Worm (Caenorhabditis elegans) whole organism, L2 larva: ENCODE results near the gene C37H5.13.

Source experiments
- C34F6.9 ChIP-seq: fragments of 150-350 bp; optimal IDR thresholded peaks from 2 replicates; lab custom pipeline; 2014; ENCODE audit warnings: missing biosample characterization, missing genetic modification characterization
- F13H6.1 ChIP-seq: sonication (generic microtip); optimal IDR thresholded peaks from 2 replicates; lab custom pipeline; 2016; ENCODE audit warnings: missing genetic modification characterization, missing compliant biosample characterization
- R02D3.7 ChIP-seq: fragments of 150-350 bp; optimal IDR thresholded peaks from 2 replicates; lab custom pipeline; 2014; ENCODE audit warnings: missing biosample characterization, missing genetic modification characterization
- Y55F3AM.14 ChIP-seq: fragments of 200-800 bp; sonication (Bioruptor generic); optimal IDR thresholded peaks from 2 replicates; lab custom pipeline; 2018; ENCODE audit warnings: mild to moderate bottlenecking, missing genetic modification characterization, missing compliant biosample characterization
- ZK546.5 ChIP-seq: sonication (generic microtip); optimal IDR thresholded peaks from 2 replicates; lab custom pipeline; 2017; ENCODE audit warnings: missing biosample characterization, missing genetic modification characterization
- alr-1 ChIP-seq: fragments of 150-350 bp; optimal IDR thresholded peaks from 2 replicates; lab custom pipeline; 2014; ENCODE audit warnings: missing biosample characterization, missing genetic modification characterization
- aly-2 ChIP-seq: fragments of 150-350 bp; optimal IDR thresholded peaks from 2 replicates; lab custom pipeline; 2014; ENCODE audit warnings: missing biosample characterization, missing genetic modification characterization
- ama-1 ChIP-seq: fragments of 150-350 bp; optimal IDR thresholded peaks from 2 replicates; lab custom pipeline; 2018; ENCODE audit warnings: inconsistent platforms
- blmp-1 ChIP-seq: sonication (generic microtip); optimal IDR thresholded peaks from 2 replicates; lab custom pipeline; 2017; ENCODE audit warnings: missing genetic modification characterization, mild to moderate bottlenecking, missing compliant biosample characterization, antibody characterized with exemption, moderate library complexity; ENCODE audit not compliant: insufficient read depth
- ceh-16 ChIP-seq: fragments of 150-350 bp; optimal IDR thresholded peaks from 2 replicates; lab custom pipeline; 2014; ENCODE audit warnings: missing biosample characterization, missing genetic modification characterization
- ceh-82 ChIP-seq: fragments of 150-350 bp; optimal IDR thresholded peaks from 2 replicates; lab custom pipeline; 2014; ENCODE audit warnings: missing biosample characterization, missing genetic modification characterization
- crh-2 ChIP-seq: sonication (generic microtip); optimal IDR thresholded peaks from 2 replicates; lab custom pipeline; 2017; ENCODE audit warnings: missing biosample characterization, missing genetic modification characterization
- dmd-4 ChIP-seq: sonication (generic microtip); optimal IDR thresholded peaks from 2 replicates; lab custom pipeline; 2017; ENCODE audit warnings: missing biosample characterization, missing genetic modification characterization
- egl-27 ChIP-seq: sonication (generic microtip); optimal IDR thresholded peaks from 3 replicates; lab custom pipeline; 2017; ENCODE audit warnings: missing biosample characterization, missing genetic modification reagents, missing genetic modification characterization
- elt-1 ChIP-seq: fragments of 150-350 bp; optimal IDR thresholded peaks from 2 replicates; lab custom pipeline; 2014; ENCODE audit warnings: missing biosample characterization, missing genetic modification characterization
- elt-3 ChIP-seq: sonication (generic microtip); optimal IDR thresholded peaks from 2 replicates; lab custom pipeline; 2017; ENCODE audit warnings: missing biosample characterization, missing genetic modification characterization
- fos-1 ChIP-seq: fragments of 150-350 bp; optimal IDR thresholded peaks from 2 replicates; lab custom pipeline; 2014; ENCODE audit warnings: missing biosample characterization, missing genetic modification characterization
- gmeb-1 ChIP-seq: fragments of 150-350 bp; optimal IDR thresholded peaks from 2 replicates; lab custom pipeline; 2014; ENCODE audit warnings: missing biosample characterization, missing genetic modification characterization
- lin-11 ChIP-seq: fragments of 150-350 bp; sonication (generic microtip); optimal IDR thresholded peaks from 2 replicates; lab custom pipeline; 2014; ENCODE audit warnings: missing biosample characterization, missing genetic modification characterization, inconsistent platforms, mixed read lengths
- lin-13 ChIP-seq: fragments of 150-350 bp; optimal IDR thresholded peaks from 2 replicates; lab custom pipeline; 2014; ENCODE audit warnings: missing biosample characterization, missing genetic modification reagents, missing genetic modification characterization
- lsy-2 ChIP-seq, 2 experiments: fragments of 150-350 bp in 1 of 2; sonication (generic microtip) in 1 of 2; optimal IDR thresholded peaks; 2 replicates each; lab custom pipeline; 2014 to 2017; ENCODE audit warnings: missing biosample characterization in 2 of 2, missing genetic modification characterization in 2 of 2
- mab-5 ChIP-seq: fragments of 150-350 bp; optimal IDR thresholded peaks from 2 replicates; lab custom pipeline; 2014; ENCODE audit warnings: missing biosample characterization, missing genetic modification characterization
- mdl-1 ChIP-seq, 2 experiments: fragments of 150-350 bp in 1 of 2; sonication (generic microtip) in 1 of 2; optimal IDR thresholded peaks; 2 replicates each; lab custom pipeline; 2017; ENCODE audit warnings: missing biosample characterization in 2 of 2, missing genetic modification characterization in 2 of 2
- nhr-10 ChIP-seq: sonication (generic microtip); optimal IDR thresholded peaks from 2 replicates; lab custom pipeline; 2017; ENCODE audit warnings: missing biosample characterization, missing genetic modification characterization
- nhr-12 ChIP-seq: fragments of 150-350 bp; optimal IDR thresholded peaks from 2 replicates; lab custom pipeline; 2014; ENCODE audit warnings: missing biosample characterization, missing genetic modification characterization
- nhr-129 ChIP-seq: fragments of 150-350 bp; optimal IDR thresholded peaks from 2 replicates; lab custom pipeline; 2014; ENCODE audit warnings: missing biosample characterization, missing genetic modification characterization
- nhr-21 ChIP-seq: fragments of 150-350 bp; optimal IDR thresholded peaks from 2 replicates; lab custom pipeline; 2014; ENCODE audit warnings: missing biosample characterization, missing genetic modification characterization
- nhr-23 ChIP-seq: fragments of 150-350 bp; optimal IDR thresholded peaks from 2 replicates; lab custom pipeline; 2014; ENCODE audit warnings: missing biosample characterization, missing genetic modification reagents, missing genetic modification characterization
- nhr-237 ChIP-seq: fragments of 150-350 bp; optimal IDR thresholded peaks from 2 replicates; lab custom pipeline; 2014; ENCODE audit warnings: missing biosample characterization, missing genetic modification characterization
- nhr-25 ChIP-seq: fragments of 150-350 bp; sonication (generic microtip); optimal IDR thresholded peaks from 3 replicates; lab custom pipeline; 2014; ENCODE audit warnings: missing biosample characterization, missing genetic modification characterization
- nhr-77 ChIP-seq: fragments of 150-350 bp; optimal IDR thresholded peaks from 2 replicates; lab custom pipeline; 2014; ENCODE audit warnings: missing biosample characterization, missing genetic modification characterization
- peb-1 ChIP-seq: fragments of 150-350 bp; optimal IDR thresholded peaks from 2 replicates; lab custom pipeline; 2014; ENCODE audit warnings: missing biosample characterization, missing genetic modification characterization
- skn-1 ChIP-seq: sonication (generic microtip); optimal IDR thresholded peaks from 2 replicates; lab custom pipeline; 2017; ENCODE audit warnings: missing biosample characterization, missing genetic modification characterization
- sma-3 ChIP-seq: sonication (generic microtip); optimal IDR thresholded peaks from 2 replicates; lab custom pipeline; 2016; ENCODE audit warnings: missing genetic modification reagents, missing genetic modification characterization, missing compliant biosample characterization
- sma-9 ChIP-seq, 2 experiments: fragments of 150-350 bp in 1 of 2; sonication (generic microtip) in 1 of 2; optimal IDR thresholded peaks; 2 replicates each; lab custom pipeline; 2014 to 2016; ENCODE audit warnings: missing genetic modification characterization in 2 of 2, mild to moderate bottlenecking in 1 of 2, missing biosample characterization in 1 of 2, missing compliant biosample characterization in 1 of 2, missing genetic modification reagents in 1 of 2, moderate library complexity in 1 of 2
- snpc-4 ChIP-seq: fragments of 150-350 bp; optimal IDR thresholded peaks from 2 replicates; lab custom pipeline; 2014; ENCODE audit warnings: missing biosample characterization, missing genetic modification characterization
- unc-55 ChIP-seq: fragments of 150-350 bp; sonication (generic microtip); optimal IDR thresholded peaks from 3 replicates; lab custom pipeline; 2014; ENCODE audit warnings: missing biosample characterization, missing genetic modification reagents, missing genetic modification characterization
- unc-62 ChIP-seq: fragments of 150-350 bp; optimal IDR thresholded peaks from 2 replicates; lab custom pipeline; 2014; ENCODE audit warnings: missing biosample characterization, missing genetic modification reagents, missing genetic modification characterization
- zag-1 ChIP-seq: fragments of 150-350 bp; optimal IDR thresholded peaks from 2 replicates; lab custom pipeline; 2014; ENCODE audit warnings: missing biosample characterization, missing genetic modification characterization
- ztf-1 ChIP-seq: fragments of 200-800 bp; sonication (Bioruptor generic); conservative IDR thresholded peaks from 2 replicates; pipeline ENCODE4 v1.3.6; 2022; ENCODE audit warnings: missing genetic modification characterization, missing compliant biosample characterization
- ztf-11 ChIP-seq: sonication (generic microtip); optimal IDR thresholded peaks from 2 replicates; lab custom pipeline; 2017; ENCODE audit warnings: missing biosample characterization, missing genetic modification characterization
- ztf-4 ChIP-seq: fragments of 150-350 bp; optimal IDR thresholded peaks from 2 replicates; lab custom pipeline; 2014; ENCODE audit warnings: missing biosample characterization, missing genetic modification characterization

Gene C37H5.13

ce11 chrV:4839913-4840312 is 22.9 kb downstream of the C37H5.13 start, which contains the start of gene nas-9:
TSS of gene nas-9 (minus strand) at chrV:4840013.
- TF ChIP-seq mdl-1 (tag; optimal IDR thresholded peaks at IDR 0.05; lab: Kevin White, UChicago) (no peak), dmd-4 (tag; lab: Kevin White, UChicago) (no peak), aly-2 (tag; lab: Kevin White, UChicago) (no peak), fos-1 (tag; lab: Kevin White, UChicago) (no peak), R02D3.7 (tag; lab: Kevin White, UChicago) (no peak), C34F6.9 (tag; lab: Kevin White, UChicago) (no peak), F13H6.1 (no peak), alr-1 (no peak), elt-1 (tag; lab: Kevin White, UChicago) (no peak), ceh-82 (tag; lab: Kevin White, UChicago) (no peak), ztf-4 (tag; lab: Kevin White, UChicago) (no peak), nhr-25 (tag; lab: Kevin White, UChicago) (no peak), gmeb-1 (tag; lab: Kevin White, UChicago) (no peak), egl-27 (tag; lab: Kevin White, UChicago) (no peak), sma-3 (GFP tag; lab: Kevin White, UChicago) (no peak), ztf-11 (no peak), skn-1 (tag; lab: Kevin White, UChicago) (no peak), crh-2 (tag; lab: Kevin White, UChicago) (no peak)

ce11 chrV:4834277-4834676 is 28.5 kb downstream of the C37H5.13 start, which contains the start of gene C37H5.14:
TSS of gene C37H5.14 (minus strand) at chrV:4834377.
- TF ChIP-seq unc-62 (GFP tag; lab: Kevin White, UChicago) (no peak), fos-1 (tag; lab: Kevin White, UChicago) (no peak), nhr-23 (tag; lab: Kevin White, UChicago) (no peak), nhr-25 (tag; lab: Kevin White, UChicago) (no peak), alr-1 (no peak), peb-1 (tag; lab: Kevin White, UChicago) (no peak), ZK546.5 (tag; lab: Kevin White, UChicago) (no peak), crh-2 (tag; lab: Kevin White, UChicago) (no peak), nhr-10 (no peak)
- TF ChIP-seq, all 48 proteins: peak for 0

- no peak for TF ChIP-seq nhr-10
- TF ChIP-seq nhr-21 (tag; lab: Kevin White, UChicago), result peak; percentile 49
- no peak for TF ChIP-seq ZK546.5 (tag; lab: Kevin White, UChicago)
- peak; percentile 70 for TF ChIP-seq C34F6.9 (tag; lab: Kevin White, UChicago)
- TF ChIP-seq lin-11 (tag; lab: Kevin White, UChicago), result peak; percentile 89
- no peak for TF ChIP-seq elt-3 (tag; lab: Kevin White, UChicago)
- TF ChIP-seq ceh-82 (tag; lab: Kevin White, UChicago), result peak; percentile 76
- peak; percentile 49 for TF ChIP-seq zag-1
- no peak for TF ChIP-seq elt-1 (tag; lab: Kevin White, UChicago)
- peak; percentile 82 for TF ChIP-seq sma-9 (GFP tag; optimal IDR thresholded peaks at IDR 0.05; lab: Kevin White, UChicago)
- no peak for TF ChIP-seq sma-9 (tag; optimal IDR thresholded peaks at IDR 0.05; lab: Kevin White, UChicago)
- peak; percentile 61 for TF ChIP-seq ceh-16 (tag; lab: Kevin White, UChicago)
- no peak for TF ChIP-seq nhr-237 (tag; lab: Kevin White, UChicago)
- no peak for TF ChIP-seq nhr-77 (tag; lab: Kevin White, UChicago)
- TF ChIP-seq mdl-1 (tag; optimal IDR thresholded peaks at IDR 0.05; lab: Kevin White, UChicago), result peak in 1 of 2 experiments; percentile 10
- TF ChIP-seq ztf-1 (GFP tag; lab: Robert Waterston, UW), result no peak
- TF ChIP-seq Y55F3AM.14 (GFP tag; lab: Kevin White, UChicago), result peak; percentile 59
- peak; percentile 82 for TF ChIP-seq F13H6.1
- peak; percentile 42 to 92 for TF ChIP-seq lsy-2 (tag; optimal IDR thresholded peaks at IDR 0.05; lab: Kevin White, UChicago)
- TF ChIP-seq snpc-4, result peak; percentile 39
- TF ChIP-seq mab-5 (tag; lab: Kevin White, UChicago), result peak; percentile 39
- TF ChIP-seq skn-1 (tag; lab: Kevin White, UChicago), result no peak
- TF ChIP-seq ama-1 (lab: Kevin White, UChicago), result peak; percentile 31
- peak; percentile 68 for TF ChIP-seq nhr-25 (tag; lab: Kevin White, UChicago)
- no peak for TF ChIP-seq nhr-12 (tag; lab: Kevin White, UChicago)
- peak; percentile 70 for TF ChIP-seq fos-1 (tag; lab: Kevin White, UChicago)
- peak; percentile 79 for TF ChIP-seq gmeb-1 (tag; lab: Kevin White, UChicago)
- peak; percentile 78 for TF ChIP-seq nhr-129
- peak; percentile 80 for TF ChIP-seq lin-13 (GFP tag; lab: Kevin White, UChicago)
- TF ChIP-seq ztf-4 (tag; lab: Kevin White, UChicago), result peak; percentile 75
- TF ChIP-seq alr-1, result no peak
- TF ChIP-seq blmp-1, result peak; percentile 36
- TF ChIP-seq crh-2 (tag; lab: Kevin White, UChicago), result peak; percentile 88
- peak; percentile 84 for TF ChIP-seq sma-3 (GFP tag; lab: Kevin White, UChicago)
- peak; percentile 96 for TF ChIP-seq unc-55 (GFP tag; lab: Kevin White, UChicago)
Measured at ce11 chrV:4826710-4827380, 35.9 kb downstream of the C37H5.13 start, which contains the start of the genes hsp-6 and C37H5.5. TSS of gene hsp-6 (minus strand) at chrV:4826760. TSS of gene C37H5.5 (plus strand) at chrV:4827360.
